Fruit fly (Drosophila melanogaster): Measurements from ENCODE around the gene shop.

shop gene

DNA sequence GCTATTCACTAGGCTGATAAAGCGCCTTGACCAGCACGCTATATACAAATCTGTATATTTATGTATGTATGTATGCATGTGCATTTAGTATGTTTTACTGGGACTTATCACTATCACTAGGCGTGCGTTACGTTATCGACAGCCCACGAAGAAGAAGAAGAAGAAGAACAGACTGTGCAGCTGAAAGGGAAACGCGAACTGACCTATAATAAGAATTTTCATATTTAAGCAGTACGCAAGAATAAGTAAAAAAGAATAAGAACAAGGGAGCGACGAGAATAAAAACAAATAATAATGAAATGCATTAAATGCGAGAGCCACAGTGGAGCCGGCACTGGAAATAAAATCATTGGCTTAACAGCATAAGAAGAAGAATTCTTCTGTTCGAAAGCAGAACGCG lies 12.1 kb downstream of the shop start:
- TF ChIP-seq cic (GFP tag; optimal IDR thresholded peaks at IDR 0.05) (peak; percentile 61), Crg-1 (GFP tag; optimal IDR thresholded peaks at IDR 0.05) (no peak), CG5204 (GFP tag; optimal IDR thresholded peaks at IDR 0.05) (no peak)

DNA sequence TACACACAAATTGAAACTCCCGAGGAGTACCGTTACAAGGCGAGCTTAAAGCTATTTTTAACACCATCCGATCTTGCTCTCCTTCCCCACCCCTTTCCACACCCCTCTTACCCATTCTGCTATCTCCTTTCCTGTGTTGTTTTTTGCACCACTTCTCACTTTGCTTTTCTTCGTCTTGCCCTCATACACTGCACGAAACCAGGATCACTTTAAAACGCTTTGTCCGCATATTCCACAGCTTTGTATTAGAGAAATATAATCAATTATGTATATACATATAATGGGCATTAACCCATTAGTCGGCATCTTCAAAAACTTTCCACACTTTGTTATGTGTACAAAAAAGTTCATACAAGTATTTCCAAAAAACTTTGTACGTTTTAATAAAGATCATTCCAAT lies 12.9 kb downstream of the shop start:
- TF ChIP-seq CG7101 (tag; optimal IDR thresholded peaks at IDR 0.05) (no peak), CG14711 (tag; optimal IDR thresholded peaks at IDR 0.05) (no peak), CG7045 (GFP tag; optimal IDR thresholded peaks at IDR 0.05) (no peak), Crg-1 (GFP tag; optimal IDR thresholded peaks at IDR 0.05) (no peak), CG5204 (GFP tag; optimal IDR thresholded peaks at IDR 0.05) (no peak), pad (GFP tag; optimal IDR thresholded peaks at IDR 0.05) (peak; percentile 43), CG11617 (GFP tag; optimal IDR thresholded peaks at IDR 0.05) (no peak), ovo (GFP tag; optimal IDR thresholded peaks at IDR 0.05) (peak; percentile 86), kay (GFP tag; ENCODE audit: borderline replicate concordance) (peak; percentile 79), tj (GFP tag; optimal IDR thresholded peaks at IDR 0.05) (no peak), Clk (GFP tag; optimal IDR thresholded peaks at IDR 0.05) (no peak)

DNA sequence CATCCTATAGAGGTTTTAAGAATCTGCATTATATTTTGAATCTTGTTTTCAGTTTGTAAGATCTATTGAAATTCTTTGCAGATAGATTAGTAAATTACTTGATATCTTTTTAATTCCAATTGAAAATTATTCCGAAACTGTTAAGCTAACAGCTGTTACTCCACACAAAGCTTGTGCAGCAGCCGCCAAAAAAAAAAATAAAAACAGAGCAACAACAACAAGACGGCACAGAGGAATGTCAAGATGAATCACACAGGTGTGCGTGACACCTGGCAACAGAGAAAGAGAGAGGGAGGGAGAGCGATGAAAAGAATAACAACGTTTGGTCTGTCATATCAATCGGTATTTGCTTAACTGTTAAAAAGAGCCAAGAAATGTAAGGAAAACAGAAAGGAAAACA lies 13.4 kb downstream of the shop start:
- TF ChIP-seq Hr96 (GFP tag; optimal IDR thresholded peaks at IDR 0.05), result no peak
- peak; percentile 23 for TF ChIP-seq CG7101 (tag; optimal IDR thresholded peaks at IDR 0.05)

DNA sequence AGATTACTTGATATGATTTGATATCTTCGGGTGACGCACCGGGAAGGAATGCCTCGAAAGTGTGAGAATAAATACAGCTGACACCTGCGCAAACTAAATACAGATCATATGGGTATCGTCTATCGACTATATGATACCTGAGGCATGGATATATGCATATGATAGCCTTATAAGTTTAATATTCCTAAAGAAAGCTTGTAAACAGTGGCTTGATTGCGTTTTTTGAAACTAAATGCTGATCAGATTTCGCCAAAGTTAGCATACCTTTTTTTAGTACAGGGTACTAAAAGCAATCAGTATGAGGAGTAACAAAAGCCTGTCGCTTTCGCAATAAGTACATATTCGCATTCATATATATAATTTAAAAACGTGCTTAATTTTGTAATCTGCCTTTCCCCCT lies 14.0 kb downstream of the shop start:
- no peak for TF ChIP-seq Crg-1 (GFP tag; optimal IDR thresholded peaks at IDR 0.05)
- peak; percentile 44 for TF ChIP-seq CG14711 (tag; optimal IDR thresholded peaks at IDR 0.05)
- peak; percentile 45 for TF ChIP-seq CG7101 (tag; optimal IDR thresholded peaks at IDR 0.05)
- TF ChIP-seq Mnt (GFP tag; optimal IDR thresholded peaks at IDR 0.05), result no peak
- TF ChIP-seq bab1 (GFP tag; optimal IDR thresholded peaks at IDR 0.05), result peak; percentile 19
- no peak for TF ChIP-seq kay (GFP tag; ENCODE audit: borderline replicate concordance)

DNA sequence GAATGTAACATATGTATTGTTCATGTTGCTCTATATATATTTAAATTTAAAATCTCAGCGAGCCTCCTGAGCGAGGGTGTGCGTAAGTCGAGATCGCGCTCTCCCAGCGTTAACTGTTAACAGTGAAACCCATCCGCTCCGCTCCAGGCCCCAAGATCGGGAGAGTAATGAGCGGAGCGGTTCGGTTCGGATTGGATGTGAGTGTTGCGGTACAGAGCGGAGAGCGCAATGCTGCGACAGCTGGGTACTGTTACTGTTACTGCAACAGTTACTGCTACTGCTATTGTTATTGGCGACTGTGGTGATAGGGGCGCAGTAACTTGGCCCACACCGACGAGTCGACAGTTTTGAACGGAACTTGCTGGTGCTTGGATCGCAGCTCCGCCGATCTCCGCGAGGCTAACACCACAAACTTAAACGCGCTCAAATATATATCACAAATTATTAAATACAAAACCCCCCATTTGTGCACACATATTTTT lies 16.0 kb downstream of the shop start, which contains the start of gene Pvf1:
Gene Pvf1 (plus strand): TSS at position 312 of the 482 bp plus-strand sequence.
- no peak for TF ChIP-seq cnc (optimal IDR thresholded peaks at IDR 0.05)
- no peak for TF ChIP-seq CG14711 (tag; optimal IDR thresholded peaks at IDR 0.05)
- no peak for TF ChIP-seq Clk (GFP tag; optimal IDR thresholded peaks at IDR 0.05)
- no peak for TF ChIP-seq CG7045 (GFP tag; optimal IDR thresholded peaks at IDR 0.05)
- TF ChIP-seq CG7101 (tag; optimal IDR thresholded peaks at IDR 0.05), result peak; percentile 47
- TF ChIP-seq Hr96 (GFP tag; optimal IDR thresholded peaks at IDR 0.05), result no peak
- no peak for TF ChIP-seq Crg-1 (GFP tag; optimal IDR thresholded peaks at IDR 0.05)
- TF ChIP-seq CG11617 (GFP tag; optimal IDR thresholded peaks at IDR 0.05), result no peak
- TF ChIP-seq bab1 (GFP tag; optimal IDR thresholded peaks at IDR 0.05), result peak; percentile 47
- TF ChIP-seq CG33017 (tag; optimal IDR thresholded peaks at IDR 0.05), result no peak
- TF ChIP-seq ovo (GFP tag; optimal IDR thresholded peaks at IDR 0.05), result peak; percentile 63
- TF ChIP-seq CG5204 (GFP tag; optimal IDR thresholded peaks at IDR 0.05), result no peak
- no peak for TF ChIP-seq kay (GFP tag; ENCODE audit: borderline replicate concordance)
- peak; percentile 18 for TF ChIP-seq tj (GFP tag; optimal IDR thresholded peaks at IDR 0.05)
- peak; percentile 5 for TF ChIP-seq CG12768 (GFP tag; optimal IDR thresholded peaks at IDR 0.05)
- peak; percentile 23 for TF ChIP-seq Mnt (GFP tag; optimal IDR thresholded peaks at IDR 0.05)
- TF ChIP-seq toe (GFP tag; optimal IDR thresholded peaks at IDR 0.05), result no peak
- no peak for TF ChIP-seq cic (GFP tag; optimal IDR thresholded peaks at IDR 0.05)
- peak; percentile 54 for TF ChIP-seq pad (GFP tag; optimal IDR thresholded peaks at IDR 0.05)
- TF ChIP-seq CG1620 (GFP tag; optimal IDR thresholded peaks at IDR 0.05), result no peak

DNA sequence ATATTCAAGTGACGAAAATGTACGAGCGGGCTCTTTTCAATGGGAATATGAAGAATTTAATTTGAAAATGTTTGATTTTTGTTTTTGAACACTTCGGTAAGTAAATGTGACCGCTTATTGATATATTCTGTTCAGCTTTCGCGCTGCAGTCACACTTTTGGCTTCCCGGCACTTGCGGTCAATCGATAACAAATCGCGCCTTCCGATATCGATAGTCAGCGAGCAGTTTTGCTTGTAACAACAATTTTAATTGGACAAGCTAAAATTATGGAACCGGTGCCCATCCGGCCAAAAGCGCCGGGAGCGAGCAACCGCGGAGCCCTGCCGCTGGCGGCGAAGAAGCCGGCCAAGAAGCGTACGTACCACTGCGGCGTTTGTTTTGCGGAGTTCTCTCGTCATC lies 18.0 kb downstream of the shop start, which contains the start of gene CG7101:
Gene CG7101 (plus strand): TSS at position 196 of the 400 bp plus-strand sequence.
- TF ChIP-seq ovo (GFP tag; optimal IDR thresholded peaks at IDR 0.05), result no peak
- TF ChIP-seq bab1 (GFP tag; optimal IDR thresholded peaks at IDR 0.05), result peak; percentile 27

DNA sequence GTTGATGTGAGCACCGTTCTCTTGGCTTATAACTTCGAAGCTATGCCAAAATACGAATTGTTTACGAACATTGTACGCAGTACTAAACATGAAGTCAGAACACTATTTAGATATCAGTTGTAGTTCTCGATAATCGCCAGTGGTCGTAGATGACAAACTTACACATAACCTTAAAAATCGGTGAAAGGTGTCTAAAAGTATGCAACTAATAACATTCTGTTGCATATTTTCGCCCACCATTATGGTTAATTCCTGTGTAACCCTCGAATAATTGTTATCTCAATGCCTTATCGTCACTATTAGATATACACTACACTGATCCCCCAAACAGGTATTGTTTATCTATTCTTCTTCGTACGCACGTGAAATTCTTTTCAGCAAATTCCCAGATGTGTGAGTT lies 33.4 kb downstream of the shop start:
- TF ChIP-seq toe (GFP tag; optimal IDR thresholded peaks at IDR 0.05), result no peak
- no peak for TF ChIP-seq Mnt (GFP tag; optimal IDR thresholded peaks at IDR 0.05)

DNA sequence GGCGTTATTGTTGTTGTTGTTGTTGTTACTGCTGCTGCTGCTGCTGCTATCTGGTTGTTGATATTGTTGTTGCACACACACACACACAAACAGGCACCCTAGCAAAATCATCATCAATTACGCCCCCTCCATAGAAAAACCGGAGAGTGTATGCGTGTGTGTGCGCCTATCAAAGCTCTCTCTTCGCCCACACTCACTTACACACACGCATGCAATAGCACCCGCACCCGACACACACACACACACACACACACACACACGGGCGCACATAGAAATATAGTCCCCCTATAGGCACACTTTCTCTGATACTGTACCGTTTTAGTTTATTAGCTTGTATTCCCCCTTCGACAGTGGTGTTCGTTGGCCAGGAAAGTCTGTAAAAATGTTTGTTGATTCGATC lies 34.0 kb downstream of the shop start:
- TF ChIP-seq cnc (optimal IDR thresholded peaks at IDR 0.05) (no peak), pad (GFP tag; optimal IDR thresholded peaks at IDR 0.05) (peak; percentile 51)

DNA sequence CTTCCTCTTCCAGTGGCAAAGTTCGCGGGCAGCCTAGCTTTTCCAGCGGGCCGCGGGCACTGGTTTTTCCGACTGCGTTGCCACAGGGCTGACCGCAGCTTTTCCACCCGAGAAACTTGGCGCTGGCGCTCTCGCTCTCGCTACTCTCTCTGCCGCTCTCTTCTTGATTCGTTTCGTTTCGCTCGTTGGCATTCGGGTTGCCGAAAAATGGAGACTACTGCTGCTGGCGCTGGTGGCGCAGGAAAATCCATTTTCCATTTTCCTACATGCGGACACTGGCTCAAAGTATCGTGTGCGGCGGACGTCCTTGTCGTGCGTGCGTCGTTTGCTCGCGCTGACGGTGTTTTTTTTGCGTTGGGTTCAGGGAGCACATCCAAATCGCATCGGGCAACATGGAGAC lies 35.3 kb downstream of the shop start, which contains the start of gene CG42450:
Gene CG42450 (plus strand): TSS at position 249 of the 400 bp plus-strand sequence.
- TF ChIP-seq Mnt (GFP tag; optimal IDR thresholded peaks at IDR 0.05) (no peak), bab1 (GFP tag; optimal IDR thresholded peaks at IDR 0.05) (no peak), cic (GFP tag; optimal IDR thresholded peaks at IDR 0.05) (no peak), tj (GFP tag; optimal IDR thresholded peaks at IDR 0.05) (no peak), Crg-1 (GFP tag; optimal IDR thresholded peaks at IDR 0.05) (no peak)
